Fruit fly (Drosophila melanogaster): ENCODE results near the gene Tgs1.

DNA sequence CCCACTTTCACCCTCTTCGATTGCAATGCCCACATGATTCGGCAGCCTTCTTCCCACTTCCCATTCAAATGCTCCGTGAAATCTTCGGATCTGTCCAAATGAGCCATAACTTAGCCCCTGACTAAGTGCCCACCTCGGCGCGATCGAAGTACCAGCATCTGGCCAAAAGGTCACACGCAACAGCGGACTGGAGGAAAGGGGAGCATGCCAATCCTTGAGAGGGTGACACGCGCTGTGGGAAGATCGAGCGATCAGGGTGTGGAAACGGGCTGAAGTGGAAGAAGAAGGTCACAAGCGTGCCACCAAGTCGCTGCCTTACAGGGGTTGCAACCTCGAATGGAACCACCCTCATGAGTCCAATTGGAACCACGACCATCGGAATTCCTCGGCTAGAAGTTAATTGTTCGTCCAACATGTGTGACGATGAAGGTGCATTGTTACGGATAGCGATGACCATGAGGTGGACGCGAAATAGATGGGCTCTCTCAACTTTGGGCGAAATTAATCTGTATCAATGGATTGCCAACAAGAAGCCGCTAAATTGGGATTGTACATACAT lies 20.6 kb upstream of the Tgs1 start:
- TF ChIP-seq br (optimal IDR thresholded peaks at IDR 0.05) (no peak), CG7928 (GFP tag; optimal IDR thresholded peaks at IDR 0.05) (no peak), CG16863 (GFP tag; optimal IDR thresholded peaks at IDR 0.05) (no peak), ab (GFP tag; optimal IDR thresholded peaks at IDR 0.05) (no peak), ranshi (GFP tag; IDR thresholded peaks at IDR 0.05) (no peak), pan (optimal IDR thresholded peaks at IDR 0.05) (no peak), pan (GFP tag; optimal IDR thresholded peaks at IDR 0.05 in 1 of 2, IDR thresholded peaks at IDR 0.05 in 1 of 2) (no peak), btn (GFP tag; optimal IDR thresholded peaks at IDR 0.05) (no peak), CG2116 (GFP tag; optimal IDR thresholded peaks at IDR 0.05) (no peak), zen (tag; optimal IDR thresholded peaks at IDR 0.05) (no peak), CG7556 (GFP tag; optimal IDR thresholded peaks at IDR 0.05) (no peak)
